Fruit fly (Drosophila melanogaster) whole organism, embryonic: ENCODE results near the gene Fgop2.

Experiments
- B-H2 ChIP-seq: fragments of 200-800 bp; sonication (Bioruptor generic); optimal IDR thresholded peaks from 2 replicates; lab custom pipeline; 2018; ENCODE audit warnings: missing biosample characterization, mild to moderate bottlenecking, missing genetic modification characterization
- BEAF-32 ChIP-seq: fragments of 200-800 bp; sonication (Bioruptor generic); optimal IDR thresholded peaks from 3 replicates; lab custom pipeline; 2017; ENCODE audit warnings: missing biosample characterization, missing genetic modification characterization, mild to moderate bottlenecking, moderate library complexity, missing genetic modification reagents
- CG11504 ChIP-seq: fragments of 200-800 bp; sonication (Bioruptor generic); optimal IDR thresholded peaks from 3 replicates; lab custom pipeline; 2019; ENCODE audit warnings: missing biosample characterization, mild to moderate bottlenecking, missing genetic modification characterization, moderate library complexity
- CG12391 ChIP-seq: fragments of 200-800 bp; sonication (Bioruptor generic); optimal IDR thresholded peaks from 3 replicates; lab custom pipeline; 2018; ENCODE audit warnings: missing biosample characterization, mild to moderate bottlenecking, missing genetic modification characterization, moderate library complexity
- CG14710 ChIP-seq: fragments of 200-800 bp; sonication (Bioruptor generic); optimal IDR thresholded peaks from 3 replicates; lab custom pipeline; 2019; ENCODE audit warnings: missing biosample characterization, mild to moderate bottlenecking, missing genetic modification characterization, moderate library complexity
- CG15479 ChIP-seq: fragments of 200-800 bp; sonication (Bioruptor generic); optimal IDR thresholded peaks from 3 replicates; lab custom pipeline; 2019; ENCODE audit warnings: missing biosample characterization, mild to moderate bottlenecking, missing genetic modification characterization, moderate library complexity
- CG15601 ChIP-seq: fragments of 200-800 bp; sonication (Bioruptor generic); optimal IDR thresholded peaks from 3 replicates; lab custom pipeline; 2019; ENCODE audit warnings: missing biosample characterization, mild to moderate bottlenecking, missing genetic modification characterization, moderate library complexity
- CG2120 ChIP-seq: fragments of 200-800 bp; sonication (Bioruptor generic); optimal IDR thresholded peaks from 3 replicates; lab custom pipeline; 2016; ENCODE audit warnings: missing biosample characterization, missing genetic modification characterization
- CG2129 ChIP-seq: fragments of 200-800 bp; sonication (Bioruptor generic); IDR thresholded peaks from 2 replicates; pipeline ENCODE4 v1.3.6; 2022; ENCODE audit warnings: missing biosample characterization, missing genetic modification characterization; ENCODE audit not compliant: partially characterized antibody
- CG2678 ChIP-seq: fragments of 200-800 bp; sonication (Bioruptor generic); optimal IDR thresholded peaks from 3 replicates; lab custom pipeline; 2019; ENCODE audit warnings: missing biosample characterization, mild to moderate bottlenecking, missing genetic modification characterization, moderate library complexity
- CG30403 ChIP-seq: fragments of 200-800 bp; sonication (Bioruptor generic); optimal IDR thresholded peaks from 3 replicates; lab custom pipeline; 2016; ENCODE audit warnings: missing biosample characterization, missing genetic modification characterization
- CG34422 ChIP-seq: fragments of 200-800 bp; sonication (Bioruptor generic); IDR thresholded peaks from 3 replicates; pipeline ENCODE4 v1.3.6; 2022; ENCODE audit warnings: missing biosample characterization, missing genetic modification characterization
- CG3995 ChIP-seq: fragments of 200-800 bp; sonication (Bioruptor generic); optimal IDR thresholded peaks from 3 replicates; lab custom pipeline; 2016; ENCODE audit warnings: missing biosample characterization, missing genetic modification characterization
- CG4617 ChIP-seq: fragments of 200-800 bp; sonication (Bioruptor generic); optimal IDR thresholded peaks from 3 replicates; lab custom pipeline; 2016; ENCODE audit warnings: missing biosample characterization, missing genetic modification characterization, borderline replicate concordance
- CG7928 ChIP-seq: fragments of 200-800 bp; sonication (Bioruptor generic); optimal IDR thresholded peaks from 2 replicates; lab custom pipeline; 2017; ENCODE audit warnings: missing biosample characterization, mild to moderate bottlenecking, missing genetic modification characterization
- CG9797 ChIP-seq: fragments of 200-800 bp; sonication (Bioruptor generic); optimal IDR thresholded peaks from 3 replicates; lab custom pipeline; 2018; ENCODE audit warnings: missing biosample characterization, mild to moderate bottlenecking, missing genetic modification characterization
- CG9932 ChIP-seq: fragments of 200-800 bp; sonication (Bioruptor generic); IDR thresholded peaks from 2 replicates; pipeline ENCODE4 v1.3.6; 2022; ENCODE audit warnings: missing biosample characterization, missing genetic modification characterization
- Dbx ChIP-seq: fragments of 200-800 bp; sonication (Bioruptor generic); IDR thresholded peaks from 3 replicates; pipeline ENCODE4 v1.3.6; 2022; ENCODE audit warnings: missing biosample characterization, missing genetic modification characterization
- Dp ChIP-seq: fragments of 200-800 bp; sonication (Bioruptor generic); optimal IDR thresholded peaks from 2 replicates; lab custom pipeline; 2018; ENCODE audit warnings: missing biosample characterization, mild to moderate bottlenecking, missing genetic modification characterization, moderate library complexity
- E2f2 ChIP-seq: fragments of 200-800 bp; sonication (Bioruptor generic); IDR thresholded peaks from 2 replicates; pipeline ENCODE4 v1.3.6; 2022; ENCODE audit warnings: missing biosample characterization, missing genetic modification characterization
- Ets97D ChIP-seq: fragments of 200-800 bp; sonication (Bioruptor generic); optimal IDR thresholded peaks from 3 replicates; lab custom pipeline; 2016; ENCODE audit warnings: missing biosample characterization, missing genetic modification characterization
- Hmx ChIP-seq: fragments of 200-800 bp; sonication (Bioruptor generic); optimal IDR thresholded peaks from 2 replicates; lab custom pipeline; 2016; ENCODE audit warnings: missing biosample characterization, missing genetic modification characterization
- Hr3 ChIP-seq: fragments of 200-800 bp; sonication (Bioruptor generic); optimal IDR thresholded peaks from 3 replicates; lab custom pipeline; 2016; ENCODE audit warnings: missing biosample characterization, missing genetic modification characterization
- MBD-R2 ChIP-seq: fragments of 200-800 bp; sonication (Bioruptor generic); IDR thresholded peaks from 2 replicates; pipeline ENCODE4 v1.3.6; 2022; ENCODE audit warnings: missing biosample characterization, missing genetic modification characterization
- MESR4 ChIP-seq: fragments of 200-800 bp; sonication (Bioruptor generic); optimal IDR thresholded peaks from 2 replicates; lab custom pipeline; 2018; ENCODE audit warnings: missing biosample characterization, mild to moderate bottlenecking, missing genetic modification characterization, moderate library complexity
- Med ChIP-seq: fragments of 200-800 bp; sonication (Bioruptor generic); peaks from one replicate; lab custom pipeline; 2016; ENCODE audit warnings: missing biosample characterization, missing genetic modification characterization, mild to moderate bottlenecking, inconsistent platforms, moderate library complexity
- Myb ChIP-seq: fragments of 200-800 bp; sonication (Bioruptor generic); optimal IDR thresholded peaks from 2 replicates; lab custom pipeline; 2016; ENCODE audit warnings: missing biosample characterization, missing genetic modification characterization
- Rfx ChIP-seq: fragments of 200-800 bp; sonication (Bioruptor generic); IDR thresholded peaks from 2 replicates; pipeline ENCODE4 v1.3.6; 2022; ENCODE audit warnings: missing biosample characterization, missing genetic modification characterization
- Sin3A ChIP-seq: fragments of >200 bp; optimal IDR thresholded peaks from 2 replicates; lab custom pipeline; 2018
- Sry-δ ChIP-seq: fragments of 200-800 bp; sonication (Bioruptor generic); optimal IDR thresholded peaks from 2 replicates; lab custom pipeline; 2016; ENCODE audit warnings: missing biosample characterization, missing genetic modification characterization
- Xbp1 ChIP-seq: fragments of 200-800 bp; sonication (Bioruptor generic); optimal IDR thresholded peaks from 3 replicates; lab custom pipeline; 2016; ENCODE audit warnings: missing biosample characterization, mild to moderate bottlenecking, missing genetic modification characterization
- bbx ChIP-seq: fragments of 200-800 bp; sonication (Bioruptor generic); IDR thresholded peaks from 2 replicates; pipeline ENCODE4 v1.3.6; 2022; ENCODE audit warnings: missing biosample characterization, missing genetic modification characterization; ENCODE audit not compliant: partially characterized antibody
- dmrt99B ChIP-seq: fragments of 200-800 bp; sonication (Bioruptor generic); optimal IDR thresholded peaks from 2 replicates; lab custom pipeline; 2018; ENCODE audit warnings: missing biosample characterization, mild to moderate bottlenecking, missing genetic modification characterization, moderate library complexity
- en ChIP-seq: fragments of 200-800 bp; sonication (Bioruptor generic); optimal IDR thresholded peaks from 2 replicates; lab custom pipeline; 2016; ENCODE audit warnings: missing biosample characterization, missing genetic modification characterization
- gem ChIP-seq: fragments of 200-800 bp; sonication (Bioruptor generic); optimal IDR thresholded peaks from 2 replicates; lab custom pipeline; 2019; ENCODE audit warnings: missing biosample characterization, mild to moderate bottlenecking, missing genetic modification characterization, moderate library complexity
- gfzf ChIP-seq: fragments of 200-800 bp; sonication (Bioruptor generic); optimal IDR thresholded peaks from 2 replicates; lab custom pipeline; 2016; ENCODE audit warnings: missing biosample characterization, mild to moderate bottlenecking, missing genetic modification characterization, moderate library complexity
- gsb-n ChIP-seq: fragments of 200-800 bp; sonication (Bioruptor generic); optimal IDR thresholded peaks from 3 replicates; lab custom pipeline; 2018; ENCODE audit warnings: missing biosample characterization, mild to moderate bottlenecking, missing genetic modification characterization
- hkb ChIP-seq, 2 experiments: fragments of 200-800 bp in 1 of 2; fragments of >200 bp in 1 of 2; sonication (Bioruptor generic) in 1 of 2; IDR thresholded peaks in 1 of 2; optimal IDR thresholded peaks in 1 of 2; 2 replicates each; pipeline versions ENCODE4 v1.3.6 to Lab custom; 2017 to 2022; ENCODE audit warnings: missing biosample characterization in 1 of 2, missing genetic modification characterization in 1 of 2
- lov ChIP-seq, 2 experiments: fragments of 200-800 bp in 1 of 2; fragments of >200 bp in 1 of 2; sonication (Bioruptor generic) in 1 of 2; IDR thresholded peaks in 1 of 2; optimal IDR thresholded peaks in 1 of 2; 2 replicates in 1 of 2; 3 replicates in 1 of 2; pipeline versions ENCODE4 v1.3.6 to Lab custom; 2017 to 2022; ENCODE audit warnings: missing biosample characterization in 1 of 2, missing genetic modification characterization in 1 of 2
- nmo ChIP-seq: fragments of 200-800 bp; sonication (Bioruptor generic); optimal IDR thresholded peaks from 2 replicates; lab custom pipeline; 2018; ENCODE audit warnings: missing biosample characterization, mild to moderate bottlenecking, missing genetic modification characterization, moderate library complexity
- onecut ChIP-seq: fragments of 200-800 bp; sonication (Bioruptor generic); IDR thresholded peaks from 2 replicates; pipeline ENCODE4 v1.3.6; 2022; ENCODE audit warnings: missing biosample characterization, missing genetic modification characterization
- pzg ChIP-seq: fragments of 200-800 bp; sonication (Bioruptor generic); optimal IDR thresholded peaks from 3 replicates; lab custom pipeline; 2018; ENCODE audit warnings: missing biosample characterization, mild to moderate bottlenecking, missing genetic modification characterization, moderate library complexity
- row ChIP-seq: fragments of 200-800 bp; sonication (Bioruptor generic); IDR thresholded peaks from 3 replicates; pipeline ENCODE4 v1.3.6; 2022; ENCODE audit warnings: missing biosample characterization, missing genetic modification characterization
- sisA ChIP-seq: fragments of 200-800 bp; sonication (Bioruptor generic); IDR thresholded peaks from 2 replicates; pipeline ENCODE4 v1.3.6; 2022; ENCODE audit warnings: missing biosample characterization, missing genetic modification characterization
- slbo ChIP-seq: fragments of 200-800 bp; sonication (Bioruptor generic); IDR thresholded peaks from 2 replicates; pipeline ENCODE4 v1.3.6; 2022; ENCODE audit warnings: missing biosample characterization, missing genetic modification characterization
- ssp ChIP-seq: fragments of 200-800 bp; sonication (Bioruptor generic); IDR thresholded peaks from 2 replicates; pipeline ENCODE4 v1.3.6; 2022; ENCODE audit warnings: missing biosample characterization, missing genetic modification characterization
- tll ChIP-seq, 2 experiments: fragments of 200-800 bp in 1 of 2; fragments of >200 bp in 1 of 2; sonication (Bioruptor generic) in 1 of 2; optimal IDR thresholded peaks; 2 replicates each; lab custom pipeline; 2017 to 2019; ENCODE audit warnings: missing biosample characterization in 2 of 2, missing genetic modification characterization in 2 of 2, mild to moderate bottlenecking in 1 of 2, moderate library complexity in 1 of 2

The Fgop2 gene

dm6 chr2L:6919850-6920660 lies 25.0 kb downstream of the Fgop2 start, which contains the start of gene x16:
Gene x16 (minus strand): TSS chr2L:6920210.
- TF ChIP-seq nmo: peak; percentile 30
- peak; percentile 10 for TF ChIP-seq Xbp1
- 0 out of 2 replicates have a peak, but pooled peaks have one; percentile 14 for TF ChIP-seq ssp (GFP tag; lab: Robert Waterston, UW)
- TF ChIP-seq Myb (GFP tag; lab: Kevin White, UChicago): peak; percentile 68
- TF ChIP-seq CG2678 (tag; lab: Kevin White, UChicago): peak; percentile 12
- TF ChIP-seq Sin3A (lab: Kevin White, UChicago): peak; percentile 76
- TF ChIP-seq pzg (GFP tag; lab: Kevin White, UChicago): peak; percentile 56
- peak; percentile 85 for TF ChIP-seq gfzf (GFP tag; lab: Kevin White, UChicago)
- peak; percentile 7 for TF ChIP-seq MESR4 (GFP tag; lab: Kevin White, UChicago)
- TF ChIP-seq bbx: no peak
- TF ChIP-seq CG15601 (tag; lab: Kevin White, UChicago): no peak
- TF ChIP-seq CG11504: peak; percentile 35
- peak; percentile 5 for TF ChIP-seq Sry-δ (GFP tag; lab: Kevin White, UChicago)
- peak; percentile 39; the same call in 1 of the 2 replicates for TF ChIP-seq slbo (GFP tag; lab: Robert Waterston, UW)
- peak; percentile 18 for TF ChIP-seq CG12391
- peak; percentile 37; the same call in 1 of the 2 replicates for TF ChIP-seq CG9932 (GFP tag; lab: Robert Waterston, UW)
- TF ChIP-seq Hr3 (GFP tag; lab: Kevin White, UChicago): peak; percentile 3
- peak; percentile 51 for TF ChIP-seq Dp (GFP tag; lab: Kevin White, UChicago)
- no peak for TF ChIP-seq CG15479 (GFP tag; lab: Kevin White, UChicago)
- TF ChIP-seq E2f2 (GFP tag; lab: Robert Waterston, UW): peak; percentile 54
- TF ChIP-seq B-H2 (GFP tag; lab: Kevin White, UChicago): peak; percentile 8
- 0 out of 3 replicates have a peak, but pooled peaks have one; percentile 12 for TF ChIP-seq CG34422 (GFP tag; lab: Robert Waterston, UW)
- no peak for TF ChIP-seq lov (optimal IDR thresholded peaks at IDR 0.05; lab: Kevin White, UChicago)
- no peak for TF ChIP-seq lov (GFP tag; IDR thresholded peaks at IDR 0.05; lab: Robert Waterston, UW)
- peak; percentile 15 for TF ChIP-seq gem (tag; lab: Kevin White, UChicago)
- 0 out of 3 replicates have a peak, but pooled peaks have one; percentile 2 for TF ChIP-seq Dbx (GFP tag; lab: Robert Waterston, UW)
- TF ChIP-seq CG2129 (GFP tag; lab: Robert Waterston, UW): no peak
- TF ChIP-seq BEAF-32: peak; percentile 37
- peak; percentile 56 for TF ChIP-seq CG3995 (GFP tag; lab: Kevin White, UChicago)
- TF ChIP-seq Hmx (GFP tag; lab: Kevin White, UChicago): no peak
- TF ChIP-seq onecut (GFP tag; lab: Robert Waterston, UW): peak; percentile 80
- peak; percentile 77 for TF ChIP-seq CG9797 (GFP tag; lab: Kevin White, UChicago)
- TF ChIP-seq Rfx (GFP tag; lab: Robert Waterston, UW): peak; percentile 18; the same call in 1 of the 2 replicates
- 0 out of 2 replicates have a peak, but pooled peaks have one; percentile 10 for TF ChIP-seq sisA
- TF ChIP-seq CG30403 (GFP tag; lab: Kevin White, UChicago): peak; percentile 10
- peak; percentile 35 for TF ChIP-seq Ets97D (GFP tag; lab: Kevin White, UChicago)
- peak; percentile 39 for TF ChIP-seq MBD-R2 (GFP tag; lab: Robert Waterston, UW)
- peak; percentile 34; the same call in 2 of the 3 replicates for TF ChIP-seq row
- peak; percentile 29 for TF ChIP-seq hkb (optimal IDR thresholded peaks at IDR 0.05; lab: Kevin White, UChicago)
- TF ChIP-seq hkb (GFP tag; IDR thresholded peaks at IDR 0.05; lab: Robert Waterston, UW): no peak
- TF ChIP-seq CG7928: peak; percentile 83
- TF ChIP-seq tll (GFP tag; optimal IDR thresholded peaks at IDR 0.05; lab: Kevin White, UChicago): no peak
- peak; percentile 16 for TF ChIP-seq gsb-n (tag; lab: Kevin White, UChicago)
- TF ChIP-seq CG14710 (tag; lab: Kevin White, UChicago): peak; percentile 50
- no peak for TF ChIP-seq dmrt99B (tag; lab: Kevin White, UChicago)
- no peak for TF ChIP-seq en (GFP tag; lab: Kevin White, UChicago)
- TF ChIP-seq CG4617 (GFP tag; lab: Kevin White, UChicago): peak; percentile 45
- peak; percentile 11 for TF ChIP-seq CG2120
- TF ChIP-seq Med: peak; percentile 10
